Fruit fly (Drosophila melanogaster) Kc167 (cell line): ENCODE measurements around the gene CG33287.

Experiments used
- Sin3A ChIP-seq: fragments of >200 bp; optimal IDR thresholded peaks from 2 replicates; lab custom pipeline; 2018; ENCODE audit warnings: missing external identifiers
- h ChIP-seq: fragments of >200 bp; optimal IDR thresholded peaks from 3 replicates; lab custom pipeline; 2018; ENCODE audit warnings: missing external identifiers
- psq ChIP-seq: fragments of >200 bp; optimal IDR thresholded peaks from 2 replicates; lab custom pipeline; 2017; ENCODE audit warnings: missing external identifiers

- TF ChIP-seq h (lab: Kevin White, UChicago), result no peak
- no peak for TF ChIP-seq Sin3A (lab: Kevin White, UChicago)
- TF ChIP-seq psq (lab: Kevin White, UChicago), result no peak
Observed at dm6 chr3L:20974600-20974999, 4.1 kb upstream of the CG33287 start, which contains the start of gene CG33286.
